Fruit fly (Drosophila melanogaster) whole organism, pupa: ENCODE data around the gene CG8072.

Source experiments
- CG10348 ChIP-seq: fragments of 200-800 bp; sonication (Bioruptor generic); IDR thresholded peaks from 2 replicates; pipeline ENCODE4 v1.3.6; 2022; ENCODE audit warnings: missing biosample characterization, missing genetic modification characterization
- CG12605 ChIP-seq: fragments of 200-800 bp; sonication (Bioruptor generic); IDR thresholded peaks from 2 replicates; pipeline ENCODE4 v1.3.6; 2022; ENCODE audit warnings: missing biosample characterization, missing genetic modification characterization
- CG13204 ChIP-seq: fragments of 200-800 bp; sonication (Bioruptor generic); optimal IDR thresholded peaks from 2 replicates; lab custom pipeline; 2018; ENCODE audit warnings: missing biosample characterization, mild to moderate bottlenecking, missing genetic modification characterization, moderate library complexity
- CG15710 ChIP-seq: fragments of 200-800 bp; sonication (Bioruptor generic); optimal IDR thresholded peaks from 2 replicates; lab custom pipeline; 2018; ENCODE audit warnings: missing biosample characterization, mild to moderate bottlenecking, missing genetic modification characterization, moderate library complexity
- CG34367 ChIP-seq: fragments of 200-800 bp; sonication (Bioruptor generic); optimal IDR thresholded peaks from 2 replicates; lab custom pipeline; 2018; ENCODE audit warnings: missing biosample characterization, mild to moderate bottlenecking, missing genetic modification characterization
- CG4496 ChIP-seq: fragments of 200-800 bp; sonication (Bioruptor generic); IDR thresholded peaks from 3 replicates; pipeline ENCODE4 v1.3.6; 2022; ENCODE audit warnings: missing biosample characterization, missing genetic modification characterization
- CG8159 ChIP-seq: fragments of 200-800 bp; sonication (Bioruptor generic); optimal IDR thresholded peaks from 3 replicates; lab custom pipeline; 2018; ENCODE audit warnings: missing biosample characterization, mild to moderate bottlenecking, missing genetic modification characterization, moderate library complexity
- CG8301 ChIP-seq: fragments of 200-800 bp; sonication (Bioruptor generic); optimal IDR thresholded peaks from 2 replicates; lab custom pipeline; 2018; ENCODE audit warnings: missing biosample characterization, mild to moderate bottlenecking, missing genetic modification characterization
- CG9948 ChIP-seq: fragments of 200-800 bp; sonication (Bioruptor generic); optimal IDR thresholded peaks from 2 replicates; lab custom pipeline; 2018; ENCODE audit warnings: missing biosample characterization, mild to moderate bottlenecking, missing genetic modification characterization, moderate library complexity
- D1 ChIP-seq: fragments of 200-800 bp; sonication (Bioruptor generic); optimal IDR thresholded peaks from 2 replicates; lab custom pipeline; 2018; ENCODE audit warnings: missing biosample characterization, mild to moderate bottlenecking, missing genetic modification characterization, moderate library complexity
- EcR ChIP-seq: fragments of 200-800 bp; sonication (Bioruptor generic); optimal IDR thresholded peaks from 3 replicates; lab custom pipeline; 2019; ENCODE audit warnings: missing biosample characterization, missing genetic modification characterization, mild to moderate bottlenecking, moderate library complexity, missing genetic modification reagents
- Pif1A ChIP-seq: fragments of 200-800 bp; sonication (Bioruptor generic); optimal IDR thresholded peaks from 3 replicates; lab custom pipeline; 2016; ENCODE audit warnings: missing biosample characterization, missing genetic modification characterization
- Snoo ChIP-seq: fragments of 200-800 bp; sonication (Bioruptor generic); optimal IDR thresholded peaks from 3 replicates; lab custom pipeline; 2017; ENCODE audit warnings: missing biosample characterization, mild to moderate bottlenecking, missing genetic modification characterization, inconsistent platforms
- fd96Ca ChIP-seq: fragments of 200-800 bp; sonication (Bioruptor generic); IDR thresholded peaks from 3 replicates; pipeline ENCODE4 v1.3.6; 2022; ENCODE audit warnings: missing biosample characterization, missing genetic modification characterization

DNA sequence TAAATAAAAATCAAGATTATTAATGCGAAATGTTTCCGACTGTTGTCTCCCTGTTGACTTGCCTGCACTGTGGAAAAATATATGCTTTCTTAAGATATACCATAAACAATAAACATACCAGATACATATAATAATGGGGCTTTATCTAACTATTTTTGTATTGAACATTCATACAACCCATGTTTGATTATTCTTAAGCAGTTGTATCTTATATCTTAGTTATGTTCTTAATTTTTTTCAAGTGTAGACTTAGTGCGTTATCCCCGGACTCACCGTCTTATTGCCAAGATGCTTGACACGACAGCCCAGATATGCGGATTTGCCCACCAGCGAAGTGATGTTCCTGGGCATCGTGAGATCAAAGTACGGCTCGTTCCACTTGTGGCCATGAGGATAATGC lies 4.5 kb downstream of the CG8072 start:
- TF ChIP-seq CG8301 (tag; lab: Kevin White, UChicago) (no peak), CG34367 (tag; lab: Kevin White, UChicago) (no peak), Snoo (tag; lab: Kevin White, UChicago) (no peak), CG10348 (GFP tag; lab: Robert Waterston, UW) (no peak), EcR (no peak), Pif1A (GFP tag; lab: Kevin White, UChicago) (no peak), CG12605 (GFP tag; lab: Robert Waterston, UW) (no peak), CG15710 (tag; lab: Kevin White, UChicago) (no peak), D1 (tag; lab: Kevin White, UChicago) (no peak), CG8159 (no peak), CG9948 (no peak), CG4496 (GFP tag; lab: Robert Waterston, UW) (no peak), fd96Ca (no peak), CG13204 (GFP tag; lab: Kevin White, UChicago) (no peak)
